Worm (Caenorhabditis elegans): Measurements from ENCODE around the gene str-240.

DNA sequence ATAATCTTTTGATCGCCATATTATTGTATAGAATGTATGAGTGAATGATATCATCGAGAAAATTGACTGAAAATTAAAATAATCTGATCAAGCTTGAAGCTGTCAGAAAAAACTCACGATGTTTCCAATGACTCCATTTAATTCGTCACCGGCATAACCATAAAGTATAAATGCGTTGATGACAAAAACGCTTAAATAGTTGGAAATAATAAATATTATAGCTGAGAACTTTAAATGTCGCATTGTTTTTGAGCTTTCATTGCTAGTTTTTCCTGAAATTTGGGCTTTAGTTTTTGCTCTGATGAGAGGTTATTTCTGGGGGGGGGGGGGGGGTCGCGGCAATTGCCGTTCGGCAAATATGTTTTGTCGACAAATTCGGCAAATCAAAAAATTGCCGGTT, 29.4 kb upstream of the str-240 start:
- TF ChIP-seq hif-1 (tag; optimal IDR thresholded peaks at IDR 0.05) (no peak), nhr-76 (tag; optimal IDR thresholded peaks at IDR 0.05) (no peak), php-3 (GFP tag; IDR thresholded peaks at IDR 0.05) (no peak), hlh-11 (tag; optimal IDR thresholded peaks at IDR 0.05) (no peak), nhr-11 (tag; optimal IDR thresholded peaks at IDR 0.05) (no peak), sdz-12 (GFP tag; optimal IDR thresholded peaks at IDR 0.05) (no peak), F10B5.3 (tag; optimal IDR thresholded peaks at IDR 0.05) (no peak), nhr-77 (tag; optimal IDR thresholded peaks at IDR 0.05) (no peak), F44E2.7 (GFP tag; IDR thresholded peaks at IDR 0.05) (no peak), ceh-20 (GFP tag; IDR thresholded peaks at IDR 0.05) (no peak), R02D3.7 (tag; optimal IDR thresholded peaks at IDR 0.05) (no peak), cey-2 (tag; optimal IDR thresholded peaks at IDR 0.05; ENCODE audit: borderline replicate concordance, insufficient read depth) (no peak)
